Worm (Caenorhabditis elegans): ENCODE results near the gene Y67D8C.22.

ce11 chrIV:3025874-3026609 is 50.1 kb downstream of the Y67D8C.22 start:
- TF ChIP-seq K11D2.4 (GFP tag; IDR thresholded peaks at IDR 0.05) (no peak), F55B11.4 (tag; optimal IDR thresholded peaks at IDR 0.05; ENCODE audit: borderline replicate concordance, insufficient read depth) (no peak)
